Worm (Caenorhabditis elegans) whole organism, young adult: ENCODE results near the gene Y22D7AL.6.
A peak's percentile ranks its signal among the peaks of the same experiment; 100 is the strongest.

Experiments used
- B0019.2 ChIP-seq: fragments of 200-800 bp; sonication (Bioruptor generic); conservative IDR thresholded peaks from 2 replicates; pipeline ENCODE4 v1.3.6; 2022; ENCODE audit warnings: missing genetic modification reagents, missing genetic modification characterization, missing compliant biosample characterization
- B0336.3 ChIP-seq: fragments of 200-800 bp; sonication (Bioruptor generic); IDR thresholded peaks from 2 replicates; pipeline ENCODE4 v1.3.6; 2022; ENCODE audit warnings: missing genetic modification characterization, missing compliant biosample characterization
- C17E4.6 ChIP-seq: fragments of 200-800 bp; sonication (Bioruptor generic); IDR thresholded peaks from 2 replicates; pipeline ENCODE4 v1.3.6; 2022; ENCODE audit warnings: missing genetic modification reagents, missing genetic modification characterization, missing compliant biosample characterization
- D2030.7 ChIP-seq: fragments of 200-800 bp; sonication (Bioruptor generic); IDR thresholded peaks from 2 replicates; pipeline ENCODE4 v1.3.6; 2022; ENCODE audit warnings: missing genetic modification reagents, missing genetic modification characterization, missing compliant biosample characterization
- F22D6.2 ChIP-seq: sonication (generic microtip); optimal IDR thresholded peaks from 2 replicates; lab custom pipeline; 2016; ENCODE audit warnings: mild to moderate bottlenecking, missing genetic modification characterization, missing compliant biosample characterization
- F33H1.4 ChIP-seq: fragments of 200-800 bp; sonication (Bioruptor generic); IDR thresholded peaks from 2 replicates; pipeline ENCODE4 v1.3.6; 2022; ENCODE audit warnings: missing genetic modification reagents, missing genetic modification characterization, missing compliant biosample characterization
- F37B4.10 ChIP-seq: fragments of 200-800 bp; sonication (Bioruptor generic); IDR thresholded peaks from 2 replicates; pipeline ENCODE4 v1.3.6; 2022; ENCODE audit warnings: missing genetic modification characterization, missing compliant biosample characterization
- F39B2.1 ChIP-seq: fragments of 200-800 bp; sonication (Bioruptor generic); IDR thresholded peaks from 2 replicates; pipeline ENCODE4 v1.3.6; 2022; ENCODE audit warnings: missing genetic modification reagents, missing genetic modification characterization, missing compliant biosample characterization
- F49E8.2 ChIP-seq: sonication (generic microtip); optimal IDR thresholded peaks from 3 replicates; lab custom pipeline; 2017; ENCODE audit warnings: missing genetic modification characterization, mild to moderate bottlenecking, missing compliant biosample characterization, antibody characterized with exemption, moderate library complexity; ENCODE audit not compliant: insufficient read depth
- F57A8.1 ChIP-seq: fragments of 200-800 bp; sonication (Bioruptor generic); optimal IDR thresholded peaks from 2 replicates; lab custom pipeline; 2018; ENCODE audit warnings: mild to moderate bottlenecking, missing genetic modification characterization, moderate library complexity, missing compliant biosample characterization
- F57C9.4 ChIP-seq: sonication (generic microtip); optimal IDR thresholded peaks from 2 replicates; lab custom pipeline; 2017; ENCODE audit warnings: mild to moderate bottlenecking, missing genetic modification characterization, missing compliant biosample characterization
- K12H6.12 ChIP-seq: fragments of 200-800 bp; sonication (Bioruptor generic); optimal IDR thresholded peaks from 2 replicates; lab custom pipeline; 2018; ENCODE audit warnings: mild to moderate bottlenecking, missing genetic modification characterization, missing compliant biosample characterization
- T26A5.8 ChIP-seq: sonication (generic microtip); optimal IDR thresholded peaks from 2 replicates; lab custom pipeline; 2016; ENCODE audit warnings: missing genetic modification characterization, missing compliant biosample characterization
- Y56A3A.18 ChIP-seq: fragments of 200-800 bp; sonication (Bioruptor generic); IDR thresholded peaks from 2 replicates; pipeline ENCODE4 v1.3.6; 2022; ENCODE audit warnings: missing genetic modification reagents, missing genetic modification characterization, missing compliant biosample characterization
- Y67H2A.10 ChIP-seq: fragments of 200-800 bp; sonication (Bioruptor generic); conservative IDR thresholded peaks from 2 replicates; pipeline ENCODE4 v1.3.6; 2022; ENCODE audit warnings: missing genetic modification reagents, missing genetic modification characterization, missing compliant biosample characterization
- Y95B8A.8 ChIP-seq: fragments of 200-800 bp; sonication (Bioruptor generic); IDR thresholded peaks from 2 replicates; pipeline ENCODE4 v1.3.6; 2022; ENCODE audit warnings: missing genetic modification reagents, missing genetic modification characterization, missing compliant biosample characterization
- ZK185.1 ChIP-seq: sonication (generic microtip); optimal IDR thresholded peaks from 2 replicates; lab custom pipeline; 2016; ENCODE audit warnings: mild to moderate bottlenecking, missing genetic modification characterization, missing compliant biosample characterization; ENCODE audit not compliant: poor library complexity, severe bottlenecking
- aptf-3 ChIP-seq: fragments of 200-800 bp; sonication (Bioruptor generic); IDR thresholded peaks from 2 replicates; pipeline ENCODE4 v1.3.6; 2022; ENCODE audit warnings: missing genetic modification characterization, missing compliant biosample characterization
- attf-6 ChIP-seq: fragments of 200-800 bp; sonication (Bioruptor generic); IDR thresholded peaks from 2 replicates; pipeline ENCODE4 v1.3.6; 2022; ENCODE audit warnings: missing genetic modification reagents, missing genetic modification characterization, missing compliant biosample characterization
- ceh-100 ChIP-seq: fragments of 200-800 bp; sonication (Bioruptor generic); IDR thresholded peaks from 2 replicates; pipeline ENCODE4 v1.3.6; 2022; ENCODE audit warnings: missing genetic modification reagents, missing genetic modification characterization, missing compliant biosample characterization
- ceh-27 ChIP-seq: fragments of 200-800 bp; sonication (Bioruptor generic); optimal IDR thresholded peaks from 2 replicates; lab custom pipeline; 2018; ENCODE audit warnings: mild to moderate bottlenecking, missing genetic modification characterization, moderate library complexity, missing compliant biosample characterization
- ceh-91 ChIP-seq: fragments of 200-800 bp; sonication (Bioruptor generic); IDR thresholded peaks from 2 replicates; pipeline ENCODE4 v1.3.6; 2022; ENCODE audit warnings: missing genetic modification reagents, missing genetic modification characterization, missing compliant biosample characterization
- die-1 ChIP-seq: sonication (generic microtip); optimal IDR thresholded peaks from 2 replicates; lab custom pipeline; 2016; ENCODE audit warnings: missing genotype, mild to moderate bottlenecking, missing genetic modification characterization, missing compliant biosample characterization
- dpl-1 ChIP-seq: fragments of 150-350 bp; optimal IDR thresholded peaks from 2 replicates; lab custom pipeline; 2014; ENCODE audit warnings: missing biosample characterization, missing genetic modification reagents, missing genetic modification characterization
- ekl-4 ChIP-seq: fragments of 200-800 bp; sonication (Bioruptor generic); IDR thresholded peaks from 2 replicates; pipeline ENCODE4 v1.3.6; 2022; ENCODE audit warnings: missing genetic modification reagents, missing genetic modification characterization, missing compliant biosample characterization
- hlh-12 ChIP-seq: sonication (generic microtip); optimal IDR thresholded peaks from 2 replicates; lab custom pipeline; 2016; ENCODE audit warnings: missing genetic modification characterization, missing compliant biosample characterization
- hmg-20 ChIP-seq: fragments of 200-800 bp; sonication (Bioruptor generic); IDR thresholded peaks from 2 replicates; pipeline ENCODE4 v1.3.6; 2022; ENCODE audit warnings: missing genetic modification reagents, missing genetic modification characterization, missing compliant biosample characterization
- let-526 ChIP-seq: fragments of 200-800 bp; sonication (Bioruptor generic); IDR thresholded peaks from 2 replicates; pipeline ENCODE4 v1.3.6; 2022; ENCODE audit warnings: missing genetic modification reagents, missing genetic modification characterization, missing compliant biosample characterization
- lin-35 ChIP-seq, 3 experiments: fragments of 150-350 bp in 2 of 3; sonication (generic microtip) in 1 of 3; optimal IDR thresholded peaks; 2 replicates each; lab custom pipeline; 2014 to 2018; ENCODE audit warnings: missing biosample characterization in 3 of 3, missing genetic modification characterization in 3 of 3, missing genetic modification reagents in 3 of 3
- lir-1 ChIP-seq: fragments of 200-800 bp; sonication (Bioruptor generic); conservative IDR thresholded peaks from 2 replicates; pipeline ENCODE4 v1.3.6; 2022; ENCODE audit warnings: missing genetic modification reagents, missing genetic modification characterization, missing compliant biosample characterization
- madf-10 ChIP-seq: sonication (generic microtip); optimal IDR thresholded peaks from 2 replicates; lab custom pipeline; 2016; ENCODE audit warnings: mild to moderate bottlenecking, missing genetic modification characterization, missing compliant biosample characterization
- mes-4 ChIP-seq: sonication (generic microtip); optimal IDR thresholded peaks from 2 replicates; lab custom pipeline; 2016; ENCODE audit warnings: missing genotype, missing genetic modification characterization, missing compliant biosample characterization
- mxl-1 ChIP-seq: sonication (generic microtip); optimal IDR thresholded peaks from 2 replicates; lab custom pipeline; 2016; ENCODE audit warnings: missing genetic modification characterization, missing compliant biosample characterization
- nfyb-1 ChIP-seq: fragments of 200-800 bp; sonication (Bioruptor generic); IDR thresholded peaks from 2 replicates; pipeline ENCODE4 v1.3.6; 2022; ENCODE audit warnings: missing genetic modification reagents, missing genetic modification characterization, missing compliant biosample characterization
- nhr-27 ChIP-seq: fragments of 200-800 bp; sonication (Bioruptor generic); optimal IDR thresholded peaks from 2 replicates; lab custom pipeline; 2018; ENCODE audit warnings: mild to moderate bottlenecking, missing genetic modification characterization, moderate library complexity, missing compliant biosample characterization
- nhr-90 ChIP-seq: sonication (generic microtip); optimal IDR thresholded peaks from 2 replicates; lab custom pipeline; 2016; ENCODE audit warnings: missing genotype, mild to moderate bottlenecking, missing genetic modification characterization, missing compliant biosample characterization
- pbrm-1 ChIP-seq: fragments of 200-800 bp; sonication (Bioruptor generic); IDR thresholded peaks from 2 replicates; pipeline ENCODE4 v1.3.6; 2022; ENCODE audit warnings: missing genetic modification reagents, missing genetic modification characterization, missing compliant biosample characterization
- pha-4 ChIP-seq: fragments of 150-350 bp; sonication (generic microtip); optimal IDR thresholded peaks from 2 replicates; lab custom pipeline; 2014; ENCODE audit warnings: missing biosample characterization, missing genetic modification reagents, missing genetic modification characterization
- rcor-1 ChIP-seq: fragments of 200-800 bp; sonication (Bioruptor generic); IDR thresholded peaks from 2 replicates; pipeline ENCODE4 v1.3.6; 2022; ENCODE audit warnings: missing genetic modification reagents, missing genetic modification characterization, missing compliant biosample characterization
- repo-1 ChIP-seq: sonication (generic microtip); optimal IDR thresholded peaks from 2 replicates; lab custom pipeline; 2017; ENCODE audit warnings: mild to moderate bottlenecking, missing genetic modification characterization, missing compliant biosample characterization
- sdz-38 ChIP-seq: sonication (generic microtip); optimal IDR thresholded peaks from 2 replicates; lab custom pipeline; 2016; ENCODE audit warnings: missing genotype, missing genetic modification characterization, missing compliant biosample characterization
- snpc-1.1 ChIP-seq: sonication (generic microtip); optimal IDR thresholded peaks from 2 replicates; lab custom pipeline; 2017; ENCODE audit warnings: missing genetic modification characterization, mild to moderate bottlenecking, missing compliant biosample characterization, antibody characterized with exemption, moderate library complexity, missing genotype, missing genetic modification reagents; ENCODE audit not compliant: insufficient read depth
- tbx-9 ChIP-seq: sonication (generic microtip); optimal IDR thresholded peaks from 2 replicates; lab custom pipeline; 2016; ENCODE audit warnings: borderline replicate concordance, missing genetic modification characterization, inconsistent platforms, missing compliant biosample characterization
- tlf-1 ChIP-seq: fragments of 200-800 bp; sonication (Bioruptor generic); optimal IDR thresholded peaks from 2 replicates; lab custom pipeline; 2018; ENCODE audit warnings: mild to moderate bottlenecking, missing genetic modification characterization, missing compliant biosample characterization
- unc-130 ChIP-seq: sonication (generic microtip); optimal IDR thresholded peaks from 2 replicates; lab custom pipeline; 2016; ENCODE audit warnings: missing genetic modification reagents, missing genetic modification characterization, missing compliant biosample characterization
- zfh-2 ChIP-seq: fragments of 200-800 bp; sonication (Bioruptor generic); conservative IDR thresholded peaks from 2 replicates; pipeline ENCODE4 v1.3.6; 2022; ENCODE audit warnings: missing genetic modification reagents, missing genetic modification characterization, missing compliant biosample characterization
- ztf-3 ChIP-seq: fragments of 200-800 bp; sonication (Bioruptor generic); optimal IDR thresholded peaks from 2 replicates; lab custom pipeline; 2018; ENCODE audit warnings: mild to moderate bottlenecking, missing genetic modification characterization, missing compliant biosample characterization
- ztf-6 ChIP-seq: fragments of 200-800 bp; sonication (Bioruptor generic); IDR thresholded peaks from 2 replicates; pipeline ENCODE4 v1.3.6; 2022; ENCODE audit warnings: missing genetic modification reagents, missing genetic modification characterization, missing compliant biosample characterization

Gene Y22D7AL.6

ce11 chrIII:1604514-1604976 lies at the start of gene Y22D7AL.6 (continued):
- TF ChIP-seq ZK185.1 (tag; lab: Kevin White, UChicago) = no peak
- no peak for TF ChIP-seq let-526 (GFP tag; lab: Robert Waterston, UW)
- peak; percentile 44 for TF ChIP-seq tlf-1
- peak; percentile 69; the same call in 1 of the 2 replicates for TF ChIP-seq Y56A3A.18 (GFP tag; lab: Robert Waterston, UW)
- no peak for TF ChIP-seq pha-4
- TF ChIP-seq Y95B8A.8 (GFP tag; lab: Robert Waterston, UW) = 0 out of 2 replicates have a peak, but pooled peaks have one; percentile 54
- peak; percentile 66 for TF ChIP-seq F57A8.1
- TF ChIP-seq repo-1 (tag; lab: Kevin White, UChicago) = peak; percentile 59
- TF ChIP-seq mxl-1 (tag; lab: Kevin White, UChicago) = peak; percentile 74
- TF ChIP-seq ztf-3 = no peak
- TF ChIP-seq dpl-1 (GFP tag; lab: Kevin White, UChicago) = no peak
- TF ChIP-seq lin-35 (GFP tag; optimal IDR thresholded peaks at IDR 0.05; lab: Kevin White, UChicago) = peak in 1 of 3 experiments; percentile 58
- TF ChIP-seq nhr-90 = peak; percentile 84
- 0 out of 2 replicates have a peak, but pooled peaks have one; percentile 33 for TF ChIP-seq ztf-6 (GFP tag; lab: Robert Waterston, UW)
- TF ChIP-seq F22D6.2 (tag; lab: Kevin White, UChicago) = peak; percentile 16
- peak; percentile 67; the same call in 1 of the 2 replicates for TF ChIP-seq zfh-2
- TF ChIP-seq K12H6.12 (tag; lab: Kevin White, UChicago) = peak; percentile 53
- TF ChIP-seq D2030.7 = peak; percentile 86
- no peak; the same call in 1 of the 2 replicates for TF ChIP-seq lir-1 (GFP tag; lab: Robert Waterston, UW)
- peak; percentile 64 for TF ChIP-seq mes-4 (tag; lab: Kevin White, UChicago)
- TF ChIP-seq F57C9.4 (tag; lab: Kevin White, UChicago) = no peak
- TF ChIP-seq hlh-12 = no peak
- TF ChIP-seq T26A5.8 (tag; lab: Kevin White, UChicago) = peak; percentile 48
- TF ChIP-seq sdz-38 = no peak
- TF ChIP-seq F39B2.1 (GFP tag; lab: Robert Waterston, UW) = no peak
- peak; percentile 71 for TF ChIP-seq B0336.3 (GFP tag; lab: Robert Waterston, UW)
- peak; percentile 18 for TF ChIP-seq unc-130 (GFP tag; lab: Kevin White, UChicago)
- TF ChIP-seq attf-6 (GFP tag; lab: Robert Waterston, UW) = 0 out of 2 replicates have a peak, but pooled peaks have one; percentile 32
- no peak for TF ChIP-seq ceh-91 (GFP tag; lab: Robert Waterston, UW)
- peak; percentile 67 for TF ChIP-seq rcor-1 (GFP tag; lab: Robert Waterston, UW)
- TF ChIP-seq pbrm-1 (GFP tag; lab: Robert Waterston, UW) = peak; percentile 89
- TF ChIP-seq snpc-1.1 = no peak
- peak; percentile 68 for TF ChIP-seq ekl-4 (GFP tag; lab: Robert Waterston, UW)
- TF ChIP-seq C17E4.6 (GFP tag; lab: Robert Waterston, UW) = peak; percentile 61; the same call in 1 of the 2 replicates
- peak; percentile 51 for TF ChIP-seq F33H1.4 (GFP tag; lab: Robert Waterston, UW)
- peak; percentile 53; the same call in 1 of the 2 replicates for TF ChIP-seq Y67H2A.10 (GFP tag; lab: Robert Waterston, UW)
- TF ChIP-seq madf-10 = peak; percentile 77
- TF ChIP-seq tbx-9 (tag; lab: Kevin White, UChicago) = no peak
- TF ChIP-seq die-1 = peak; percentile 91
- peak; percentile 83 for TF ChIP-seq nfyb-1 (GFP tag; lab: Robert Waterston, UW)
- TF ChIP-seq nhr-27 (tag; lab: Kevin White, UChicago) = peak; percentile 48
- peak; percentile 65 for TF ChIP-seq ceh-100 (GFP tag; lab: Robert Waterston, UW)
- TF ChIP-seq B0019.2 (GFP tag; lab: Robert Waterston, UW) = peak; percentile 45
- peak; percentile 23 for TF ChIP-seq ceh-27
- peak; percentile 73; the same call in 1 of the 2 replicates for TF ChIP-seq hmg-20 (GFP tag; lab: Robert Waterston, UW)
- TF ChIP-seq F49E8.2 = peak; percentile 61
- 0 out of 2 replicates have a peak, but pooled peaks have one; percentile 13 for TF ChIP-seq aptf-3
- no peak for TF ChIP-seq F37B4.10 (GFP tag; lab: Robert Waterston, UW)
